Fruit fly (Drosophila melanogaster) whole organism, embryonic: ENCODE data around the gene CG5850.

Experiments
- Ada2b ChIP-seq: fragments of 200-800 bp; sonication (Bioruptor generic); IDR thresholded peaks from 2 replicates; pipeline ENCODE4 v1.3.6; 2022; ENCODE audit warnings: missing biosample characterization, missing genetic modification characterization
- CG10267 ChIP-seq: fragments of 200-800 bp; sonication (Bioruptor generic); optimal IDR thresholded peaks from 2 replicates; lab custom pipeline; 2018; ENCODE audit warnings: missing biosample characterization, mild to moderate bottlenecking, missing genetic modification characterization, moderate library complexity
- CG10366 ChIP-seq: fragments of 200-800 bp; sonication (Bioruptor generic); IDR thresholded peaks from 2 replicates; pipeline ENCODE4 v1.3.6; 2022; ENCODE audit warnings: missing biosample characterization, missing genetic modification characterization
- CG10654 ChIP-seq: fragments of 200-800 bp; sonication (Bioruptor generic); optimal IDR thresholded peaks from 2 replicates; lab custom pipeline; 2016; ENCODE audit warnings: missing biosample characterization, missing genetic modification characterization
- CG11093 ChIP-seq: fragments of 200-800 bp; sonication (Bioruptor generic); IDR thresholded peaks from 3 replicates; pipeline ENCODE4 v1.3.6; 2022; ENCODE audit warnings: missing biosample characterization, missing genetic modification characterization
- CG14050 ChIP-seq: fragments of 200-800 bp; sonication (Bioruptor generic); IDR thresholded peaks from 3 replicates; pipeline ENCODE4 v1.3.6; 2022; ENCODE audit warnings: missing biosample characterization, missing genetic modification characterization
- CG15479 ChIP-seq: fragments of 200-800 bp; sonication (Bioruptor generic); optimal IDR thresholded peaks from 3 replicates; lab custom pipeline; 2019; ENCODE audit warnings: missing biosample characterization, mild to moderate bottlenecking, missing genetic modification characterization, moderate library complexity
- CG1602 ChIP-seq: fragments of 200-800 bp; sonication (Bioruptor generic); optimal IDR thresholded peaks from 3 replicates; lab custom pipeline; 2016; ENCODE audit warnings: missing biosample characterization, missing genetic modification characterization
- CG17361 ChIP-seq: fragments of 200-800 bp; sonication (Bioruptor generic); IDR thresholded peaks from 3 replicates; pipeline ENCODE4 v1.3.6; 2022; ENCODE audit warnings: missing biosample characterization, missing genetic modification characterization
- CG17568 ChIP-seq: fragments of 200-800 bp; sonication (Bioruptor generic); optimal IDR thresholded peaks from 2 replicates; lab custom pipeline; 2018; ENCODE audit warnings: missing biosample characterization, mild to moderate bottlenecking, missing genetic modification characterization, moderate library complexity
- CG17912 ChIP-seq: fragments of 200-800 bp; sonication (Bioruptor generic); optimal IDR thresholded peaks from 2 replicates; lab custom pipeline; 2018; ENCODE audit warnings: missing biosample characterization, mild to moderate bottlenecking, missing genetic modification characterization
- CG18011 ChIP-seq: fragments of 200-800 bp; sonication (Bioruptor generic); optimal IDR thresholded peaks from 2 replicates; lab custom pipeline; 2017; ENCODE audit warnings: missing biosample characterization, missing genetic modification characterization, mild to moderate bottlenecking, moderate library complexity, missing genotype
- CG30431 ChIP-seq: fragments of 200-800 bp; sonication (Bioruptor generic); optimal IDR thresholded peaks from 2 replicates; lab custom pipeline; 2017; ENCODE audit warnings: missing biosample characterization, missing genetic modification characterization
- CG31224 ChIP-seq: fragments of 200-800 bp; sonication (Bioruptor generic); IDR thresholded peaks from 2 replicates; pipeline ENCODE4 v1.3.6; 2022; ENCODE audit warnings: missing biosample characterization, missing genetic modification characterization
- CG3847 ChIP-seq: fragments of 200-800 bp; sonication (Bioruptor generic); IDR thresholded peaks from 2 replicates; pipeline ENCODE4 v1.3.6; 2022; ENCODE audit warnings: missing biosample characterization, missing genetic modification characterization
- CG6813 ChIP-seq: fragments of 200-800 bp; sonication (Bioruptor generic); optimal IDR thresholded peaks from 2 replicates; lab custom pipeline; 2017; ENCODE audit warnings: missing biosample characterization, missing genetic modification characterization, mild to moderate bottlenecking, moderate library complexity, missing genetic modification reagents
- CG7928 ChIP-seq: fragments of 200-800 bp; sonication (Bioruptor generic); optimal IDR thresholded peaks from 2 replicates; lab custom pipeline; 2017; ENCODE audit warnings: missing biosample characterization, mild to moderate bottlenecking, missing genetic modification characterization
- CG7987 ChIP-seq: fragments of 200-800 bp; sonication (Bioruptor generic); optimal IDR thresholded peaks from 2 replicates; lab custom pipeline; 2018; ENCODE audit warnings: missing biosample characterization, mild to moderate bottlenecking, missing genetic modification characterization, moderate library complexity
- CHES-1-like ChIP-seq: fragments of 200-800 bp; sonication (Bioruptor generic); optimal IDR thresholded peaks from 2 replicates; lab custom pipeline; 2016; ENCODE audit warnings: missing biosample characterization, missing genetic modification characterization
- Deaf1 ChIP-seq: fragments of 200-800 bp; optimal IDR thresholded peaks from 3 replicates; lab custom pipeline; 2019; ENCODE audit warnings: missing biosample characterization, mild to moderate bottlenecking, missing genetic modification characterization, moderate library complexity
- Dp ChIP-seq: fragments of 200-800 bp; sonication (Bioruptor generic); optimal IDR thresholded peaks from 2 replicates; lab custom pipeline; 2018; ENCODE audit warnings: missing biosample characterization, mild to moderate bottlenecking, missing genetic modification characterization, moderate library complexity
- Ets65A ChIP-seq: fragments of 200-800 bp; sonication (Bioruptor generic); peaks from one replicate; lab custom pipeline; 2016; ENCODE audit warnings: missing biosample characterization, missing genetic modification characterization
- GATAe ChIP-seq: fragments of 200-800 bp; sonication (Bioruptor generic); conservative IDR thresholded peaks from 2 replicates; pipeline ENCODE4 v1.3.6; 2022; ENCODE audit warnings: missing biosample characterization, missing genetic modification characterization
- HLHmδ ChIP-seq: fragments of 200-800 bp; sonication (Bioruptor generic); optimal IDR thresholded peaks from 2 replicates; lab custom pipeline; 2018; ENCODE audit warnings: missing biosample characterization, mild to moderate bottlenecking, missing genetic modification characterization, moderate library complexity
- Hmr ChIP-seq: fragments of 200-800 bp; sonication (Bioruptor generic); optimal IDR thresholded peaks from 3 replicates; lab custom pipeline; 2017; ENCODE audit warnings: mild to moderate bottlenecking, missing biosample characterization, missing genetic modification reagents, missing genetic modification characterization
- Hr39 ChIP-seq: fragments of >200 bp; optimal IDR thresholded peaks from 2 replicates; lab custom pipeline; 2017
- Hr51 ChIP-seq, 2 experiments: fragments of 200-800 bp; sonication (Bioruptor generic); optimal IDR thresholded peaks; 2 replicates in 1 of 2; 3 replicates in 1 of 2; lab custom pipeline; 2016 to 2018; ENCODE audit warnings: missing biosample characterization in 2 of 2, missing genetic modification characterization in 2 of 2, mild to moderate bottlenecking in 1 of 2, moderate library complexity in 1 of 2
- Hr78 ChIP-seq, 2 experiments: fragments of 200-800 bp in 1 of 2; fragments of >200 bp in 1 of 2; sonication (Bioruptor generic) in 1 of 2; optimal IDR thresholded peaks; 2 replicates each; lab custom pipeline; 2017 to 2019; ENCODE audit warnings: missing biosample characterization in 2 of 2, missing genetic modification characterization in 2 of 2, mild to moderate bottlenecking in 1 of 2, moderate library complexity in 1 of 2
- Meics ChIP-seq: fragments of 200-800 bp; sonication (Bioruptor generic); optimal IDR thresholded peaks from 2 replicates; lab custom pipeline; 2017; ENCODE audit warnings: missing biosample characterization, mild to moderate bottlenecking, missing genetic modification characterization
- NC2β ChIP-seq: fragments of 200-800 bp; sonication (Bioruptor generic); optimal IDR thresholded peaks from 2 replicates; lab custom pipeline; 2016; ENCODE audit warnings: missing biosample characterization, missing genetic modification characterization
- Opbp ChIP-seq: fragments of 200-800 bp; sonication (Bioruptor generic); IDR thresholded peaks from 3 replicates; pipeline ENCODE4 v1.3.6; 2022; ENCODE audit warnings: missing biosample characterization, missing genetic modification characterization; ENCODE audit not compliant: partially characterized antibody
- Sox100B ChIP-seq: fragments of 200-800 bp; sonication (Bioruptor generic); optimal IDR thresholded peaks from 3 replicates; lab custom pipeline; 2018; ENCODE audit warnings: missing biosample characterization, mild to moderate bottlenecking, missing genetic modification characterization
- ab ChIP-seq: fragments of 200-800 bp; sonication (Bioruptor generic); optimal IDR thresholded peaks from 2 replicates; lab custom pipeline; 2016; ENCODE audit warnings: missing biosample characterization, missing genetic modification characterization
- chm ChIP-seq: fragments of 200-800 bp; sonication (Bioruptor generic); IDR thresholded peaks from 2 replicates; pipeline ENCODE4 v1.3.6; 2022; ENCODE audit warnings: missing biosample characterization, missing genetic modification characterization
- da ChIP-seq: fragments of 200-800 bp; sonication (Bioruptor generic); optimal IDR thresholded peaks from 2 replicates; lab custom pipeline; 2016; ENCODE audit warnings: missing biosample characterization, missing genetic modification characterization
- dimm ChIP-seq: fragments of 200-800 bp; sonication (Bioruptor generic); IDR thresholded peaks from 2 replicates; pipeline ENCODE4 v1.3.6; 2022; ENCODE audit warnings: missing biosample characterization, missing genetic modification characterization
- disco-r ChIP-seq: fragments of 200-800 bp; sonication (Bioruptor generic); optimal IDR thresholded peaks from 2 replicates; lab custom pipeline; 2016; ENCODE audit warnings: missing biosample characterization, missing genetic modification characterization
- eve ChIP-seq, 2 experiments: fragments of >200 bp; optimal IDR thresholded peaks; 2 replicates each; lab custom pipeline; 2017; ENCODE audit warnings: missing biosample characterization in 2 of 2, missing genetic modification characterization in 2 of 2
- ftz-f1 ChIP-seq: fragments of 200-800 bp; sonication (Bioruptor generic); optimal IDR thresholded peaks from 2 replicates; lab custom pipeline; 2016; ENCODE audit warnings: missing biosample characterization, missing genetic modification characterization
- gfzf ChIP-seq: fragments of 200-800 bp; sonication (Bioruptor generic); optimal IDR thresholded peaks from 2 replicates; lab custom pipeline; 2016; ENCODE audit warnings: missing biosample characterization, mild to moderate bottlenecking, missing genetic modification characterization, moderate library complexity
- jumu ChIP-seq: fragments of 200-800 bp; sonication (Bioruptor generic); optimal IDR thresholded peaks from 3 replicates; lab custom pipeline; 2016; ENCODE audit warnings: missing biosample characterization, missing genetic modification characterization
- kni ChIP-seq: fragments of 200-800 bp; sonication (Bioruptor generic); optimal IDR thresholded peaks from 3 replicates; lab custom pipeline; 2017; ENCODE audit warnings: mild to moderate bottlenecking, missing biosample characterization, missing genetic modification reagents, missing genetic modification characterization
- nom ChIP-seq: fragments of 200-800 bp; sonication (Bioruptor generic); optimal IDR thresholded peaks from 2 replicates; lab custom pipeline; 2017; ENCODE audit warnings: missing biosample characterization, missing genetic modification characterization, mild to moderate bottlenecking, moderate library complexity, missing genetic modification reagents
- scrt ChIP-seq: fragments of 200-800 bp; sonication (Bioruptor generic); optimal IDR thresholded peaks from 2 replicates; lab custom pipeline; 2018; ENCODE audit warnings: missing biosample characterization, mild to moderate bottlenecking, missing genetic modification characterization, moderate library complexity
- sd ChIP-seq: fragments of 200-800 bp; sonication (Bioruptor generic); optimal IDR thresholded peaks from 3 replicates; lab custom pipeline; 2018; ENCODE audit warnings: missing biosample characterization, mild to moderate bottlenecking, missing genetic modification characterization, moderate library complexity
- sob ChIP-seq: fragments of 200-800 bp; sonication (Bioruptor generic); IDR thresholded peaks from 2 replicates; pipeline ENCODE4 v1.3.6; 2022; ENCODE audit warnings: missing biosample characterization, missing genetic modification characterization
- twi ChIP-seq: fragments of 200-800 bp; optimal IDR thresholded peaks from 2 replicates; lab custom pipeline; 2019; ENCODE audit warnings: missing biosample characterization, mild to moderate bottlenecking, missing genetic modification characterization, moderate library complexity
- unc-4 ChIP-seq: fragments of 200-800 bp; sonication (Bioruptor generic); IDR thresholded peaks from 2 replicates; pipeline ENCODE4 v1.3.6; 2022; ENCODE audit warnings: missing biosample characterization, missing genetic modification characterization; ENCODE audit not compliant: partially characterized antibody
- vvl ChIP-seq: fragments of 200-800 bp; sonication (Bioruptor generic); IDR thresholded peaks from 2 replicates; pipeline ENCODE4 v1.3.6; 2022; ENCODE audit warnings: missing biosample characterization, missing genetic modification characterization
- zen ChIP-seq: fragments of 200-800 bp; sonication (Bioruptor generic); optimal IDR thresholded peaks from 3 replicates; lab custom pipeline; 2018; ENCODE audit warnings: missing biosample characterization, mild to moderate bottlenecking, missing genetic modification characterization, moderate library complexity

CG5850 gene

dm6 chr2L:10004574-10004973 lies 40.8 kb upstream of the CG5850 start (continued):
- peak; percentile 58 for TF ChIP-seq Ets65A (GFP tag; lab: Kevin White, UChicago)
- peak; percentile 9 for TF ChIP-seq CG17912
- no peak for TF ChIP-seq CG30431 (GFP tag; lab: Kevin White, UChicago)
- peak; percentile 38 for TF ChIP-seq Deaf1 (tag; lab: Kevin White, UChicago)
- no peak for TF ChIP-seq CG7928 (GFP tag; lab: Kevin White, UChicago)
- peak; percentile 67 for TF ChIP-seq HLHmδ (GFP tag; lab: Kevin White, UChicago)
- TF ChIP-seq CG18011 (GFP tag; lab: Kevin White, UChicago), result peak; percentile 93
- peak; percentile 76 for TF ChIP-seq sd (tag; lab: Kevin White, UChicago)
- peak; percentile 20 for TF ChIP-seq Dp (GFP tag; lab: Kevin White, UChicago)
- TF ChIP-seq jumu (GFP tag; lab: Kevin White, UChicago), result peak; percentile 24
- TF ChIP-seq scrt (GFP tag; lab: Kevin White, UChicago), result no peak
- peak; percentile 58 for TF ChIP-seq kni
- TF ChIP-seq dimm (GFP tag; lab: Robert Waterston, UW), result no peak
- peak; percentile 63 for TF ChIP-seq chm (GFP tag; lab: Robert Waterston, UW)
- peak; percentile 37 for TF ChIP-seq CG7987 (GFP tag; lab: Kevin White, UChicago)
- TF ChIP-seq eve (GFP tag; optimal IDR thresholded peaks at IDR 0.05; lab: Kevin White, UChicago), result no peak
- no peak for TF ChIP-seq Hr51 (GFP tag; optimal IDR thresholded peaks at IDR 0.05; lab: Kevin White, UChicago)
- TF ChIP-seq sob (GFP tag; lab: Robert Waterston, UW), result no peak

DNA sequence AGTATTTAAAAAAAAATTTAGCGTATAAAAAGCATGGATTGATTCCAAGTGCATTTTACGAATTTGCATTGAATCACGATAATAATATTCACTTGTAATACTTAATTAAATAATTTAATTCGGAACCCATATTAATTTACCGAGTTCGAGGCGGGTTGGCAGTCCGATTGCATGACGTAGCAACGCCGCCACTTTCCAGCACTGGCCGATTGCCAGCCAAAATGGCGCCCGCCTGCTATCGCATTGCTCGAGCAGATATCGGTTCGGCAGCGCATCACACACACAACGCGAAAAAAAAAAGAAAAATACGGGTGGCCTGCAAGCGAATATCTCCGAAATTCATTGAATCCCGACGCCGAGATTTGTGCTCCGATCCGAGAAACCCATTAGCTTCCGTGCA lies 39.8 kb upstream of the CG5850 start, which contains the start of gene Ndf:
Gene Ndf (plus strand): TSS at position 240 of the 400 bp plus-strand sequence.
- TF ChIP-seq Hr78 (GFP tag; optimal IDR thresholded peaks at IDR 0.05; lab: Kevin White, UChicago) (no peak), ab (no peak), CG10267 (tag; lab: Kevin White, UChicago) (peak; percentile 98), unc-4 (GFP tag; lab: Robert Waterston, UW) (peak; percentile 71), ftz-f1 (GFP tag; lab: Kevin White, UChicago) (peak; percentile 41), Meics (GFP tag; lab: Kevin White, UChicago) (peak; percentile 63), nom (GFP tag; lab: Kevin White, UChicago) (peak; percentile 34), CG15479 (GFP tag; lab: Kevin White, UChicago) (no peak), CG17568 (no peak), da (no peak), CG6813 (peak; percentile 24), CG17361 (GFP tag; lab: Robert Waterston, UW) (peak; percentile 67), vvl (GFP tag; lab: Robert Waterston, UW) (peak; percentile 82), Hr39 (lab: Kevin White, UChicago) (no peak), gfzf (GFP tag; lab: Kevin White, UChicago) (no peak), GATAe (peak; percentile 28; the same call in 1 of the 2 replicates), zen (tag; lab: Kevin White, UChicago) (peak; percentile 59), CG1602 (peak; percentile 40), CG14050 (GFP tag; lab: Robert Waterston, UW) (peak; percentile 48; the same call in 2 of the 3 replicates), Sox100B (GFP tag; lab: Kevin White, UChicago) (peak; percentile 46), Hmr (GFP tag; lab: Kevin White, UChicago) (peak; percentile 77), NC2β (GFP tag; lab: Kevin White, UChicago) (peak; percentile 69), Ada2b (GFP tag; lab: Robert Waterston, UW) (peak; percentile 42; the same call in 1 of the 2 replicates), disco-r (GFP tag; lab: Kevin White, UChicago) (no peak), twi (tag; lab: Kevin White, UChicago) (peak; percentile 6), CHES-1-like (peak; percentile 56), CG10654 (GFP tag; lab: Kevin White, UChicago) (peak; percentile 30), CG31224 (GFP tag; lab: Robert Waterston, UW) (peak; percentile 56), CG11093 (GFP tag; lab: Robert Waterston, UW) (0 out of 3 replicates have a peak, but pooled peaks have one; percentile 32), CG10366 (GFP tag; lab: Robert Waterston, UW) (peak; percentile 57), CG3847 (GFP tag; lab: Robert Waterston, UW) (peak; percentile 93), Opbp (peak; percentile 78; the same call in 2 of the 3 replicates)
